Worm (Caenorhabditis elegans): ENCODE data around the gene C08F11.10.

DNA sequence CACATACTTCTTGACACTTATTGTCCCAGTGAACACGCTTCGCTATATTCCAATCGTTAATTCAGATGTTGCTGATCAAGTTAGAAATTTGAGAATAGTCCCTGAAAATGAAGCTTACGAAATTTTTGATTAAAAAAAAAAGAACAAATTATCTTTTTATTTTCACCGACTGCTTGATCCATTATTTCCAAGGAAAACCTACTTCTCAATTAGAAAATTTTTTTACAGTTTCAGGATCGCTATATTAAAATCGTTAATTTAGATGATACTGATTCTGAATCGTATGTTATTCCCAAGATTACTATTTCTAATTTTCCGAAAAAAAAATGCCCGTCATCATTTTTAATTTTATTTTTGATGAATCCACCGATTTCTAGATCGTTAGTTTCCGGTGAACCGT is 49.6 kb upstream of the C08F11.10 start, which contains the start of gene T23G4.127:
- no peak for TF ChIP-seq pqm-1 (tag; optimal IDR thresholded peaks at IDR 0.05)
- no peak for TF ChIP-seq snpc-4 (tag; optimal IDR thresholded peaks at IDR 0.05)
- no peak for TF ChIP-seq fkh-4 (tag; optimal IDR thresholded peaks at IDR 0.05; ENCODE audit: borderline replicate concordance)
- TF ChIP-seq mdl-1 (tag; optimal IDR thresholded peaks at IDR 0.05): no peak
- no peak for TF ChIP-seq tlp-1 (tag; optimal IDR thresholded peaks at IDR 0.05)
- no peak for TF ChIP-seq ztf-11 (tag; optimal IDR thresholded peaks at IDR 0.05)
